Worm (Caenorhabditis elegans) whole organism, L3 larva: ENCODE measurements around the gene clc-32.

Experiments used
- R02D3.7 ChIP-seq: fragments of 150-350 bp; optimal IDR thresholded peaks from 2 replicates; lab custom pipeline; 2014; ENCODE audit warnings: missing biosample characterization, missing genetic modification characterization
- ceh-9 ChIP-seq: sonication (generic microtip); optimal IDR thresholded peaks from 2 replicates; lab custom pipeline; 2018; ENCODE audit warnings: missing biosample characterization, missing genetic modification characterization
- daf-12 ChIP-seq: fragments of 150-350 bp; optimal IDR thresholded peaks from 2 replicates; lab custom pipeline; 2014; ENCODE audit warnings: missing biosample characterization, missing genetic modification reagents, missing genetic modification characterization
- jun-1 ChIP-seq: fragments of 150-350 bp; optimal IDR thresholded peaks from 2 replicates; lab custom pipeline; 2014; ENCODE audit warnings: missing biosample characterization, missing genetic modification reagents, missing genetic modification characterization
- nhr-11 ChIP-seq: fragments of 150-350 bp; optimal IDR thresholded peaks from 2 replicates; lab custom pipeline; 2014; ENCODE audit warnings: missing biosample characterization, missing genetic modification characterization
- pha-4 ChIP-seq: fragments of 150-350 bp; optimal IDR thresholded peaks from 2 replicates; lab custom pipeline; 2014; ENCODE audit warnings: missing biosample characterization, missing genetic modification reagents, missing genetic modification characterization
- pqm-1 ChIP-seq: fragments of 150-350 bp; optimal IDR thresholded peaks from 2 replicates; lab custom pipeline; 2017; ENCODE audit warnings: missing biosample characterization, missing genetic modification characterization, inconsistent platforms
- tbx-2 ChIP-seq: sonication (generic microtip); optimal IDR thresholded peaks from 2 replicates; lab custom pipeline; 2016; ENCODE audit warnings: mild to moderate bottlenecking, missing genetic modification characterization, missing compliant biosample characterization
- zag-1 ChIP-seq: fragments of 150-350 bp; optimal IDR thresholded peaks from 2 replicates; lab custom pipeline; 2014; ENCODE audit warnings: missing biosample characterization, missing genetic modification characterization
- ztf-4 ChIP-seq: fragments of 150-350 bp; optimal IDR thresholded peaks from 2 replicates; lab custom pipeline; 2014; ENCODE audit warnings: missing biosample characterization, missing genetic modification characterization

DNA sequence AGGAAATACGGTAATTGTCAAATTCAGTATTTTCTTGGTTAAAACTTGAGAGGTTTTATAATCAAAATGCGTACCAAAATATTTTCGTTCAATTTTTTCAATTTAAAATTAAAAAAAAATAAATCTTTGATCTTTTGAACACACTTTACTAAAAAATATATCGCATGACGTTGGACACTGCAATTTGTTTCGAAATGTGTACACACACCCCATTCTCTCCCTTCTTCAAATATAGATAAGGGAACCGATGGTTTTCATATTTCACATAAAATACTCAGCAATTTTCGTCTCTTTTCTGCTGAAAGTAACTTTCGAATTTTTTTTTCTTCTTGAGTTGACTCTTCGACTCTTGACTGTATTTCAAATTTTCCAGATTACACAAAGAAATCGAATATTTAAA lies 19.5 kb downstream of the clc-32 start:
- no peak for TF ChIP-seq nhr-11
- peak; percentile 56 for TF ChIP-seq pha-4 (tag; lab: Kevin White, UChicago)
- TF ChIP-seq pqm-1, result peak; percentile 1
- no peak for TF ChIP-seq ztf-4
- TF ChIP-seq daf-12 (tag; lab: Kevin White, UChicago), result no peak
- no peak for TF ChIP-seq tbx-2 (tag; lab: Kevin White, UChicago)
- TF ChIP-seq jun-1 (tag; lab: Kevin White, UChicago), result no peak
- no peak for TF ChIP-seq ceh-9 (tag; lab: Kevin White, UChicago)
- TF ChIP-seq R02D3.7, result no peak
- TF ChIP-seq zag-1 (tag; lab: Kevin White, UChicago), result no peak
